Worm (Caenorhabditis elegans) whole organism, early embryonic: ENCODE measurements around the gene C27D6.15.

Experiments used
- B0310.2 ChIP-seq: sonication (generic microtip); optimal IDR thresholded peaks from 2 replicates; lab custom pipeline; 2016; ENCODE audit warnings: mild to moderate bottlenecking, missing genetic modification characterization, missing compliant biosample characterization
- F13C5.2 ChIP-seq: sonication (generic microtip); optimal IDR thresholded peaks from 2 replicates; lab custom pipeline; 2017; ENCODE audit warnings: mild to moderate bottlenecking, missing genetic modification characterization, inconsistent platforms, missing compliant biosample characterization
- aly-1 ChIP-seq: sonication (generic microtip); optimal IDR thresholded peaks from 2 replicates; lab custom pipeline; 2016; ENCODE audit warnings: missing genetic modification characterization, missing compliant biosample characterization
- ama-1 ChIP-seq: fragments of 150-350 bp; optimal IDR thresholded peaks from 2 replicates; lab custom pipeline; 2014
- ceh-13 ChIP-seq: fragments of 200-800 bp; sonication (Bioruptor generic); optimal IDR thresholded peaks from 2 replicates; lab custom pipeline; 2018; ENCODE audit warnings: mild to moderate bottlenecking, missing genetic modification characterization, missing compliant biosample characterization
- ceh-36 ChIP-seq: sonication (generic microtip); optimal IDR thresholded peaks from 2 replicates; lab custom pipeline; 2016; ENCODE audit warnings: missing genetic modification characterization, inconsistent platforms, missing compliant biosample characterization
- ets-7 ChIP-seq: sonication (generic microtip); optimal IDR thresholded peaks from 2 replicates; lab custom pipeline; 2016; ENCODE audit warnings: missing genotype, missing genetic modification characterization, missing compliant biosample characterization
- flt-1 ChIP-seq: fragments of 200-800 bp; sonication (Bioruptor generic); IDR thresholded peaks from 2 replicates; pipeline ENCODE4 v1.3.6; 2022; ENCODE audit warnings: missing genetic modification characterization, missing compliant biosample characterization
- hmbx-1 ChIP-seq: sonication (generic microtip); optimal IDR thresholded peaks from 2 replicates; lab custom pipeline; 2016; ENCODE audit warnings: mild to moderate bottlenecking, missing genetic modification characterization, missing compliant biosample characterization
- hmg-4 ChIP-seq: fragments of 200-800 bp; sonication (Bioruptor generic); optimal IDR thresholded peaks from 2 replicates; lab custom pipeline; 2018; ENCODE audit warnings: mild to moderate bottlenecking, missing genetic modification characterization, missing compliant biosample characterization
- hnd-1 ChIP-seq: sonication (generic microtip); optimal IDR thresholded peaks from 2 replicates; lab custom pipeline; 2016; ENCODE audit warnings: missing genetic modification characterization, missing compliant biosample characterization
- pes-1 ChIP-seq: fragments of 200-800 bp; sonication (Bioruptor generic); IDR thresholded peaks from 2 replicates; pipeline ENCODE4 v1.3.6; 2022; ENCODE audit warnings: missing genetic modification reagents, missing genetic modification characterization, missing compliant biosample characterization
- scrt-1 ChIP-seq: fragments of 200-800 bp; sonication (Bioruptor generic); IDR thresholded peaks from 2 replicates; pipeline ENCODE4 v1.3.6; 2022; ENCODE audit warnings: missing genetic modification characterization, missing compliant biosample characterization
- sea-1 ChIP-seq: fragments of 200-800 bp; sonication (Bioruptor generic); conservative IDR thresholded peaks from 2 replicates; pipeline ENCODE4 v1.3.6; 2022; ENCODE audit warnings: missing genetic modification characterization, missing compliant biosample characterization
- tbx-11 ChIP-seq: fragments of 200-800 bp; sonication (Bioruptor generic); IDR thresholded peaks from 2 replicates; pipeline ENCODE4 v1.3.6; 2022; ENCODE audit warnings: missing genetic modification characterization, missing compliant biosample characterization
- tbx-37 ChIP-seq: fragments of 200-800 bp; sonication (Bioruptor generic); conservative IDR thresholded peaks from 2 replicates; pipeline ENCODE4 v1.3.6; 2022; ENCODE audit warnings: missing genetic modification reagents, missing genetic modification characterization, missing compliant biosample characterization
- tra-4 ChIP-seq: sonication (generic microtip); optimal IDR thresholded peaks from 2 replicates; lab custom pipeline; 2017; ENCODE audit warnings: missing genetic modification characterization, missing compliant biosample characterization

C27D6.15 gene

ce11 chrII:5191766-5192165 is 20.1 kb downstream of the C27D6.15 start:
- no peak for TF ChIP-seq B0310.2
- no peak for TF ChIP-seq ets-7
- no peak for TF ChIP-seq hmg-4 (GFP tag; lab: Kevin White, UChicago)

ce11 chrII:5194066-5194465 is 22.4 kb downstream of the C27D6.15 start, which contains the start of gene msp-49:
msp-49 (plus strand) TSS chrII:5194366.
- no peak for TF ChIP-seq scrt-1
- TF ChIP-seq flt-1 (GFP tag; lab: Robert Waterston, UW), result no peak
- no peak for TF ChIP-seq F13C5.2 (tag; lab: Kevin White, UChicago)
- TF ChIP-seq aly-1, result no peak
- TF ChIP-seq ets-7, result no peak
- no peak for TF ChIP-seq hmg-4 (GFP tag; lab: Kevin White, UChicago)
- no peak for TF ChIP-seq ceh-13
- TF ChIP-seq tbx-11 (GFP tag; lab: Robert Waterston, UW), result no peak

ce11 chrII:5195504-5195903 is 23.8 kb downstream of the C27D6.15 start, which contains the start of gene C34F11.5:
C34F11.5 (plus strand) TSS chrII:5195804.
- TF ChIP-seq ets-7 (no peak), B0310.2 (no peak), ceh-36 (no peak), hmbx-1 (no peak), sea-1 (GFP tag; lab: Robert Waterston, UW) (no peak)

ce11 chrII:5199497-5199896 is 27.8 kb downstream of the C27D6.15 start, which contains the start of gene msp-50:
msp-50 (plus strand) TSS chrII:5199797.
- TF ChIP-seq ceh-13 (no peak), F13C5.2 (tag; lab: Kevin White, UChicago) (no peak), tbx-11 (GFP tag; lab: Robert Waterston, UW) (no peak), ets-7 (no peak), aly-1 (no peak), hnd-1 (tag; lab: Kevin White, UChicago) (no peak), ama-1 (lab: Kevin White, UChicago) (no peak), scrt-1 (no peak), hmbx-1 (no peak), pes-1 (GFP tag; lab: Robert Waterston, UW) (no peak)

- TF ChIP-seq ama-1 (lab: Kevin White, UChicago) (no peak), flt-1 (GFP tag; lab: Robert Waterston, UW) (no peak), tbx-11 (GFP tag; lab: Robert Waterston, UW) (no peak), hmg-4 (GFP tag; lab: Kevin White, UChicago) (no peak), aly-1 (no peak), scrt-1 (no peak), ceh-36 (no peak), hnd-1 (tag; lab: Kevin White, UChicago) (no peak), tbx-37 (GFP tag; lab: Robert Waterston, UW) (no peak), ets-7 (no peak), ceh-13 (no peak), tra-4 (tag; lab: Kevin White, UChicago) (no peak), sea-1 (GFP tag; lab: Robert Waterston, UW) (no peak), F13C5.2 (tag; lab: Kevin White, UChicago) (no peak), hmbx-1 (no peak), pes-1 (GFP tag; lab: Robert Waterston, UW) (no peak), B0310.2 (no peak)
Measured at ce11 chrII:5200987-5201582, 29.4 kb downstream of the C27D6.15 start.

- TF ChIP-seq ets-7 (no peak), ceh-13 (no peak), ceh-36 (no peak), ama-1 (lab: Kevin White, UChicago) (no peak), hnd-1 (tag; lab: Kevin White, UChicago) (no peak), sea-1 (GFP tag; lab: Robert Waterston, UW) (no peak), flt-1 (GFP tag; lab: Robert Waterston, UW) (no peak), aly-1 (no peak), F13C5.2 (tag; lab: Kevin White, UChicago) (no peak), tbx-11 (GFP tag; lab: Robert Waterston, UW) (no peak), hmg-4 (GFP tag; lab: Kevin White, UChicago) (no peak), tbx-37 (GFP tag; lab: Robert Waterston, UW) (no peak), tra-4 (tag; lab: Kevin White, UChicago) (no peak), B0310.2 (no peak), scrt-1 (no peak), pes-1 (GFP tag; lab: Robert Waterston, UW) (no peak), hmbx-1 (no peak)
Measured at ce11 chrII:5201922-5202562, 30.3 kb downstream of the C27D6.15 start.

- TF ChIP-seq hmbx-1, result no peak
- TF ChIP-seq F13C5.2 (tag; lab: Kevin White, UChicago), result no peak
- no peak for TF ChIP-seq tbx-37 (GFP tag; lab: Robert Waterston, UW)
- no peak for TF ChIP-seq ets-7
- no peak for TF ChIP-seq tbx-11 (GFP tag; lab: Robert Waterston, UW)
Measured at ce11 chrII:5202930-5203329, 31.2 kb downstream of the C27D6.15 start, which contains the start of gene ampd-1. ampd-1 (plus strand) TSS chrII:5203322.

- TF ChIP-seq tra-4 (tag; lab: Kevin White, UChicago) (no peak), hnd-1 (tag; lab: Kevin White, UChicago) (no peak), ama-1 (lab: Kevin White, UChicago) (no peak), tbx-37 (GFP tag; lab: Robert Waterston, UW) (no peak), hmg-4 (GFP tag; lab: Kevin White, UChicago) (no peak), scrt-1 (no peak), B0310.2 (no peak), ceh-13 (no peak)
Measured at ce11 chrII:5205286-5205685, 33.6 kb downstream of the C27D6.15 start.
